Fruit fly (Drosophila melanogaster) whole organism, embryonic: ENCODE results near the gene CG5938.
A peak's percentile ranks its signal among the peaks of the same experiment; 100 is the strongest.

Experiments used
- Aef1 ChIP-seq: fragments of 200-800 bp; sonication (Bioruptor generic); IDR thresholded peaks from 3 replicates; pipeline ENCODE4 v1.3.6; 2022; ENCODE audit warnings: missing biosample characterization, missing genetic modification characterization
- B-H1 ChIP-seq: fragments of 200-800 bp; sonication (Bioruptor generic); IDR thresholded peaks from 3 replicates; pipeline ENCODE4 v1.3.6; 2022; ENCODE audit warnings: missing biosample characterization, missing genetic modification characterization
- CG10543 ChIP-seq: fragments of 200-800 bp; sonication (Bioruptor generic); optimal IDR thresholded peaks from 3 replicates; lab custom pipeline; 2017; ENCODE audit warnings: missing biosample characterization, mild to moderate bottlenecking, missing genetic modification characterization, moderate library complexity
- CG11696 ChIP-seq: fragments of 200-800 bp; sonication (Bioruptor generic); IDR thresholded peaks from 2 replicates; pipeline ENCODE4 v1.3.6; 2022; ENCODE audit warnings: missing biosample characterization, missing genetic modification characterization
- CG12071 ChIP-seq: fragments of 200-800 bp; sonication (Bioruptor generic); optimal IDR thresholded peaks from 3 replicates; lab custom pipeline; 2018; ENCODE audit warnings: missing biosample characterization, mild to moderate bottlenecking, missing genetic modification characterization
- CG12391 ChIP-seq: fragments of 200-800 bp; sonication (Bioruptor generic); optimal IDR thresholded peaks from 3 replicates; lab custom pipeline; 2018; ENCODE audit warnings: missing biosample characterization, mild to moderate bottlenecking, missing genetic modification characterization, moderate library complexity
- CG13296 ChIP-seq: fragments of 200-800 bp; sonication (Bioruptor generic); optimal IDR thresholded peaks from 3 replicates; lab custom pipeline; 2018; ENCODE audit warnings: missing biosample characterization, mild to moderate bottlenecking, missing genetic modification characterization
- CG15696 ChIP-seq: fragments of 200-800 bp; sonication (Bioruptor generic); optimal IDR thresholded peaks from 2 replicates; lab custom pipeline; 2019; ENCODE audit warnings: missing biosample characterization, mild to moderate bottlenecking, missing genetic modification characterization, moderate library complexity
- CG1603 ChIP-seq: fragments of 200-800 bp; sonication (Bioruptor generic); optimal IDR thresholded peaks from 2 replicates; lab custom pipeline; 2019; ENCODE audit warnings: missing biosample characterization, mild to moderate bottlenecking, missing genetic modification characterization, moderate library complexity
- CG17912 ChIP-seq: fragments of 200-800 bp; sonication (Bioruptor generic); optimal IDR thresholded peaks from 2 replicates; lab custom pipeline; 2018; ENCODE audit warnings: missing biosample characterization, mild to moderate bottlenecking, missing genetic modification characterization
- CG2199 ChIP-seq: fragments of 200-800 bp; sonication (Bioruptor generic); IDR thresholded peaks from 3 replicates; pipeline ENCODE4 v1.3.6; 2022; ENCODE audit warnings: missing biosample characterization, missing genetic modification characterization
- CG2712 ChIP-seq: fragments of 200-800 bp; optimal IDR thresholded peaks from 3 replicates; lab custom pipeline; 2019; ENCODE audit warnings: missing biosample characterization, mild to moderate bottlenecking, missing genetic modification characterization, moderate library complexity
- CG3281 ChIP-seq: fragments of 200-800 bp; sonication (Bioruptor generic); optimal IDR thresholded peaks from 3 replicates; lab custom pipeline; 2017; ENCODE audit warnings: missing biosample characterization, mild to moderate bottlenecking, missing genetic modification characterization
- CG34224 ChIP-seq: fragments of 200-800 bp; sonication (Bioruptor generic); IDR thresholded peaks from 3 replicates; pipeline ENCODE4 v1.3.6; 2022; ENCODE audit warnings: missing biosample characterization, missing genetic modification characterization; ENCODE audit not compliant: partially characterized antibody
- CG4360 ChIP-seq: fragments of 200-800 bp; sonication (Bioruptor generic); IDR thresholded peaks from 2 replicates; pipeline ENCODE4 v1.3.6; 2022; ENCODE audit warnings: missing biosample characterization, missing genetic modification characterization
- CG8281 ChIP-seq: fragments of 200-800 bp; sonication (Bioruptor generic); optimal IDR thresholded peaks from 2 replicates; lab custom pipeline; 2018; ENCODE audit warnings: missing biosample characterization, mild to moderate bottlenecking, missing genetic modification characterization, moderate library complexity
- CG9932 ChIP-seq: fragments of 200-800 bp; sonication (Bioruptor generic); IDR thresholded peaks from 2 replicates; pipeline ENCODE4 v1.3.6; 2022; ENCODE audit warnings: missing biosample characterization, missing genetic modification characterization
- CHES-1-like ChIP-seq: fragments of 200-800 bp; sonication (Bioruptor generic); optimal IDR thresholded peaks from 2 replicates; lab custom pipeline; 2016; ENCODE audit warnings: missing biosample characterization, missing genetic modification characterization
- CrebB ChIP-seq: fragments of 200-800 bp; sonication (Bioruptor generic); optimal IDR thresholded peaks from 3 replicates; lab custom pipeline; 2018; ENCODE audit warnings: missing biosample characterization, mild to moderate bottlenecking, missing genetic modification characterization
- D19A ChIP-seq: fragments of 200-800 bp; optimal IDR thresholded peaks from 3 replicates; lab custom pipeline; 2019; ENCODE audit warnings: missing biosample characterization, mild to moderate bottlenecking, missing genetic modification characterization, moderate library complexity
- Deaf1 ChIP-seq: fragments of 200-800 bp; optimal IDR thresholded peaks from 3 replicates; lab custom pipeline; 2019; ENCODE audit warnings: missing biosample characterization, mild to moderate bottlenecking, missing genetic modification characterization, moderate library complexity
- Dll ChIP-seq: fragments of 200-800 bp; sonication (Bioruptor generic); IDR thresholded peaks from 4 replicates; pipeline ENCODE4 v1.3.6; 2022; ENCODE audit warnings: missing biosample characterization, missing genetic modification characterization; ENCODE audit not compliant: partially characterized antibody
- Elba2 ChIP-seq: fragments of 200-800 bp; sonication (Bioruptor generic); optimal IDR thresholded peaks from 3 replicates; lab custom pipeline; 2016; ENCODE audit warnings: missing biosample characterization, missing genetic modification characterization
- Ets65A ChIP-seq: fragments of 200-800 bp; sonication (Bioruptor generic); peaks from one replicate; lab custom pipeline; 2016; ENCODE audit warnings: missing biosample characterization, missing genetic modification characterization
- Jarid2 ChIP-seq: fragments of 200-800 bp; sonication (Bioruptor generic); optimal IDR thresholded peaks from 3 replicates; lab custom pipeline; 2017; ENCODE audit warnings: mild to moderate bottlenecking, missing biosample characterization, missing genetic modification reagents, missing genetic modification characterization
- Mes4 ChIP-seq: fragments of 200-800 bp; sonication (Bioruptor generic); optimal IDR thresholded peaks from 2 replicates; lab custom pipeline; 2016; ENCODE audit warnings: missing biosample characterization, missing genetic modification characterization
- Myb ChIP-seq: fragments of 200-800 bp; sonication (Bioruptor generic); optimal IDR thresholded peaks from 2 replicates; lab custom pipeline; 2016; ENCODE audit warnings: missing biosample characterization, missing genetic modification characterization
- Nf-YC ChIP-seq: fragments of 200-800 bp; optimal IDR thresholded peaks from 3 replicates; lab custom pipeline; 2019; ENCODE audit warnings: missing biosample characterization, mild to moderate bottlenecking, missing genetic modification characterization, moderate library complexity
- Oaz ChIP-seq: fragments of 200-800 bp; sonication (Bioruptor generic); IDR thresholded peaks from 2 replicates; pipeline ENCODE4 v1.3.6; 2022; ENCODE audit warnings: missing biosample characterization, missing genetic modification characterization
- Opbp ChIP-seq: fragments of 200-800 bp; sonication (Bioruptor generic); IDR thresholded peaks from 3 replicates; pipeline ENCODE4 v1.3.6; 2022; ENCODE audit warnings: missing biosample characterization, missing genetic modification characterization; ENCODE audit not compliant: partially characterized antibody
- PHDP ChIP-seq: fragments of 200-800 bp; sonication (Bioruptor generic); optimal IDR thresholded peaks from 3 replicates; lab custom pipeline; 2018; ENCODE audit warnings: missing biosample characterization, mild to moderate bottlenecking, missing genetic modification characterization, moderate library complexity
- Poxn ChIP-seq: fragments of 200-800 bp; sonication (Bioruptor generic); IDR thresholded peaks from 2 replicates; pipeline ENCODE4 v1.3.6; 2022; ENCODE audit warnings: missing biosample characterization, missing genetic modification characterization
- Sry-δ ChIP-seq: fragments of 200-800 bp; sonication (Bioruptor generic); optimal IDR thresholded peaks from 2 replicates; lab custom pipeline; 2016; ENCODE audit warnings: missing biosample characterization, missing genetic modification characterization
- Trl ChIP-seq, 3 experiments: fragments of >200 bp in 2 of 3; fragments of 200-800 bp in 1 of 3; sonication (Bioruptor generic) in 1 of 3; optimal IDR thresholded peaks; 2 replicates in 1 of 3; 3 replicates in 2 of 3; lab custom pipeline; 2016 to 2017; ENCODE audit warnings: missing biosample characterization in 1 of 3, missing genetic modification characterization in 1 of 3
- ab ChIP-seq: fragments of 200-800 bp; sonication (Bioruptor generic); optimal IDR thresholded peaks from 2 replicates; lab custom pipeline; 2016; ENCODE audit warnings: missing biosample characterization, missing genetic modification characterization
- az2 ChIP-seq: fragments of 200-800 bp; sonication (Bioruptor generic); optimal IDR thresholded peaks from 3 replicates; lab custom pipeline; 2016; ENCODE audit warnings: missing biosample characterization, missing genetic modification characterization
- dysf ChIP-seq: fragments of 200-800 bp; sonication (Bioruptor generic); IDR thresholded peaks from 3 replicates; pipeline ENCODE4 v1.3.6; 2022; ENCODE audit warnings: missing biosample characterization, missing genetic modification characterization
- grau ChIP-seq: fragments of 200-800 bp; optimal IDR thresholded peaks from 3 replicates; lab custom pipeline; 2019; ENCODE audit warnings: missing biosample characterization, mild to moderate bottlenecking, missing genetic modification characterization, moderate library complexity
- grn ChIP-seq: fragments of 200-800 bp; sonication (Bioruptor generic); optimal IDR thresholded peaks from 3 replicates; lab custom pipeline; 2017; ENCODE audit warnings: missing biosample characterization, missing genetic modification characterization
- gsb-n ChIP-seq: fragments of 200-800 bp; sonication (Bioruptor generic); optimal IDR thresholded peaks from 3 replicates; lab custom pipeline; 2018; ENCODE audit warnings: missing biosample characterization, mild to moderate bottlenecking, missing genetic modification characterization
- lmd ChIP-seq: fragments of 200-800 bp; sonication (Bioruptor generic); IDR thresholded peaks from 2 replicates; pipeline ENCODE4 v1.3.6; 2022; ENCODE audit warnings: missing biosample characterization, missing genetic modification characterization
- luna ChIP-seq: fragments of 200-800 bp; sonication (Bioruptor generic); optimal IDR thresholded peaks from 2 replicates; lab custom pipeline; 2016; ENCODE audit warnings: missing biosample characterization, missing genetic modification characterization
- mirr ChIP-seq: fragments of 200-800 bp; sonication (Bioruptor generic); optimal IDR thresholded peaks from 3 replicates; lab custom pipeline; 2018; ENCODE audit warnings: missing biosample characterization, mild to moderate bottlenecking, missing genetic modification characterization
- psq ChIP-seq: fragments of 200-800 bp; sonication (Bioruptor generic); optimal IDR thresholded peaks from 2 replicates; lab custom pipeline; 2017; ENCODE audit warnings: missing biosample characterization, missing genetic modification characterization
- pzg ChIP-seq: fragments of 200-800 bp; sonication (Bioruptor generic); optimal IDR thresholded peaks from 3 replicates; lab custom pipeline; 2018; ENCODE audit warnings: missing biosample characterization, mild to moderate bottlenecking, missing genetic modification characterization, moderate library complexity
- run ChIP-seq: fragments of 200-800 bp; sonication (Bioruptor generic); optimal IDR thresholded peaks from 3 replicates; lab custom pipeline; 2018; ENCODE audit warnings: missing biosample characterization, mild to moderate bottlenecking, missing genetic modification characterization
- sob ChIP-seq: fragments of 200-800 bp; sonication (Bioruptor generic); IDR thresholded peaks from 2 replicates; pipeline ENCODE4 v1.3.6; 2022; ENCODE audit warnings: missing biosample characterization, missing genetic modification characterization
- stc ChIP-seq: fragments of 200-800 bp; sonication (Bioruptor generic); IDR thresholded peaks from 2 replicates; pipeline ENCODE4 v1.3.6; 2022; ENCODE audit warnings: missing biosample characterization, missing genetic modification characterization
- tgo ChIP-seq: fragments of 200-800 bp; sonication (Bioruptor generic); IDR thresholded peaks from 3 replicates; pipeline ENCODE4 v1.3.6; 2022; ENCODE audit warnings: missing biosample characterization, missing genetic modification characterization
- tna ChIP-seq: fragments of 200-800 bp; sonication (Bioruptor generic); IDR thresholded peaks from 2 replicates; pipeline ENCODE4 v1.3.6; 2022; ENCODE audit warnings: missing biosample characterization, missing genetic modification characterization; ENCODE audit not compliant: partially characterized antibody
- twi ChIP-seq: fragments of 200-800 bp; optimal IDR thresholded peaks from 2 replicates; lab custom pipeline; 2019; ENCODE audit warnings: missing biosample characterization, mild to moderate bottlenecking, missing genetic modification characterization, moderate library complexity
- unc-4 ChIP-seq: fragments of 200-800 bp; sonication (Bioruptor generic); IDR thresholded peaks from 2 replicates; pipeline ENCODE4 v1.3.6; 2022; ENCODE audit warnings: missing biosample characterization, missing genetic modification characterization; ENCODE audit not compliant: partially characterized antibody

Gene CG5938

DNA sequence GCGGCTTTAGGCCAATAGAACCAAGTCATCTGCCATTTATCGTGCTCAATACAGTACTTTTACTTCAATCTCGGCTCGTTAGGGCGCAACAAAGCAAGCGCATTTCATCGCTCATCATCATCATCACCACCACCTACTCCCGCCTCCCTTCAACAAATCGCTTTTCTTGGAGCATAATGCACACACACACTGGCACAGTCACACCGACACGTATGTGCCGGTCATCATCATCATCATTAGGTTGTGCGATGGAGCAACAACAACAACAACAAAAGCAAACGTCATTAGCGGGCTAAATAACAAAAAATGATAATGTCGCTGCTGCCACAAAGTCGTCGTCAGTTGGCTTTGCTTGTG lies 29.2 kb upstream of the CG5938 start (continued):
- TF ChIP-seq lmd (GFP tag; lab: Robert Waterston, UW) (no peak), CG2712 (no peak), ab (GFP tag; lab: Kevin White, UChicago) (no peak), pzg (GFP tag; lab: Kevin White, UChicago) (peak; percentile 10), unc-4 (GFP tag; lab: Robert Waterston, UW) (no peak), run (tag; lab: Kevin White, UChicago) (no peak), Jarid2 (GFP tag; lab: Kevin White, UChicago) (no peak), CG13296 (GFP tag; lab: Kevin White, UChicago) (no peak), tna (GFP tag; lab: Robert Waterston, UW) (no peak), CG11696 (GFP tag; lab: Robert Waterston, UW) (no peak), Mes4 (GFP tag; lab: Kevin White, UChicago) (no peak), Sry-δ (GFP tag; lab: Kevin White, UChicago) (peak; percentile 16), CG34224 (GFP tag; lab: Robert Waterston, UW) (0 out of 3 replicates have a peak, but pooled peaks have one; percentile 33), Aef1 (GFP tag; lab: Robert Waterston, UW) (no peak), Ets65A (GFP tag; lab: Kevin White, UChicago) (no peak), CG17912 (GFP tag; lab: Kevin White, UChicago) (no peak), psq (GFP tag; lab: Kevin White, UChicago) (no peak), gsb-n (tag; lab: Kevin White, UChicago) (no peak), Elba2 (GFP tag; lab: Kevin White, UChicago) (peak; percentile 39), twi (tag; lab: Kevin White, UChicago) (no peak), CG1603 (tag; lab: Kevin White, UChicago) (no peak), tgo (GFP tag; lab: Robert Waterston, UW) (0 out of 3 replicates have a peak, but pooled peaks have one; percentile 19), CG12391 (tag; lab: Kevin White, UChicago) (no peak), az2 (GFP tag; lab: Kevin White, UChicago) (no peak), CG2199 (GFP tag; lab: Robert Waterston, UW) (no peak), Trl (optimal IDR thresholded peaks at IDR 0.05; lab: Kevin White, UChicago) (peak in 1 of 2 experiments; percentile 23), Trl (GFP tag; optimal IDR thresholded peaks at IDR 0.05; lab: Kevin White, UChicago) (no peak), CrebB (peak; percentile 17), mirr (GFP tag; lab: Kevin White, UChicago) (no peak), CG10543 (GFP tag; lab: Kevin White, UChicago) (peak; percentile 33), CG4360 (GFP tag; lab: Robert Waterston, UW) (peak; percentile 92), sob (GFP tag; lab: Robert Waterston, UW) (no peak), dysf (no peak), Dll (GFP tag; lab: Robert Waterston, UW) (no peak), luna (GFP tag; lab: Kevin White, UChicago) (no peak), CG3281 (peak; percentile 5), grn (no peak), CG8281 (no peak), stc (no peak), Nf-YC (peak; percentile 50), CG12071 (GFP tag; lab: Kevin White, UChicago) (no peak), CHES-1-like (GFP tag; lab: Kevin White, UChicago) (no peak), CG15696 (tag; lab: Kevin White, UChicago) (no peak), Myb (GFP tag; lab: Kevin White, UChicago) (peak; percentile 47), grau (tag; lab: Kevin White, UChicago) (peak; percentile 10), Poxn (no peak), Opbp (GFP tag; lab: Robert Waterston, UW) (no peak), PHDP (tag; lab: Kevin White, UChicago) (no peak), CG9932 (GFP tag; lab: Robert Waterston, UW) (no peak), Oaz (GFP tag; lab: Robert Waterston, UW) (no peak), B-H1 (GFP tag; lab: Robert Waterston, UW) (no peak), Deaf1 (tag; lab: Kevin White, UChicago) (no peak), D19A (tag; lab: Kevin White, UChicago) (no peak)
